Worm (Caenorhabditis elegans) whole organism, L1 larva: Measurements from ENCODE around the gene F49F1.17.
A peak's percentile ranks its signal among the peaks of the same experiment; 100 is the strongest.
"Not testable (repeated sequence)": the region's sequence is repeated elsewhere in the genome, so short reads cannot be mapped to it uniquely, and the experiment has no call there.

Experiments
- aha-1 ChIP-seq: fragments of 150-350 bp; optimal IDR thresholded peaks from 2 replicates; lab custom pipeline; 2014; ENCODE audit warnings: missing biosample characterization, missing genetic modification characterization
- ama-1 ChIP-seq: fragments of 150-350 bp; optimal IDR thresholded peaks from 2 replicates; lab custom pipeline; 2014
- ceh-63 ChIP-seq: fragments of 200-800 bp; sonication (Bioruptor generic); optimal IDR thresholded peaks from 2 replicates; lab custom pipeline; 2018; ENCODE audit warnings: mild to moderate bottlenecking, missing genetic modification characterization, missing compliant biosample characterization
- ceh-8 ChIP-seq: fragments of 200-800 bp; sonication (Bioruptor generic); optimal IDR thresholded peaks from 2 replicates; lab custom pipeline; 2018; ENCODE audit warnings: mild to moderate bottlenecking, missing genetic modification characterization, moderate library complexity, missing compliant biosample characterization
- ces-1 ChIP-seq: fragments of 150-350 bp; optimal IDR thresholded peaks from 2 replicates; lab custom pipeline; 2014; ENCODE audit warnings: missing biosample characterization, missing genetic modification reagents, missing genetic modification characterization
- dsc-1 ChIP-seq: sonication (generic microtip); optimal IDR thresholded peaks from 2 replicates; lab custom pipeline; 2016; ENCODE audit warnings: mild to moderate bottlenecking, missing genetic modification characterization, missing compliant biosample characterization
- efl-1 ChIP-seq, 4 experiments: fragments of 150-350 bp; optimal IDR thresholded peaks in 3 of 4; peaks in 1 of 4; 1 replicate in 1 of 4; 2 replicates in 3 of 4; lab custom pipeline; 2014; ENCODE audit warnings: missing biosample characterization in 2 of 4, missing genetic modification characterization in 2 of 4, missing genetic modification reagents in 2 of 4
- elt-2 ChIP-seq: sonication (generic microtip); optimal IDR thresholded peaks from 2 replicates; lab custom pipeline; 2016; ENCODE audit warnings: missing genetic modification characterization, mild to moderate bottlenecking, inconsistent platforms, missing compliant biosample characterization, missing genetic modification reagents
- fkh-10 ChIP-seq: sonication (generic microtip); optimal IDR thresholded peaks from 2 replicates; lab custom pipeline; 2017; ENCODE audit warnings: missing biosample characterization, missing genetic modification reagents, missing genetic modification characterization
- fkh-4 ChIP-seq: sonication (generic microtip); optimal IDR thresholded peaks from 2 replicates; lab custom pipeline; 2016; ENCODE audit warnings: missing compliant biosample characterization, missing genetic modification characterization, borderline replicate concordance
- fos-1 ChIP-seq: fragments of 150-350 bp; optimal IDR thresholded peaks from 2 replicates; lab custom pipeline; 2014; ENCODE audit warnings: missing biosample characterization, missing genetic modification characterization
- irx-1 ChIP-seq: sonication (generic microtip); optimal IDR thresholded peaks from 2 replicates; lab custom pipeline; 2016; ENCODE audit warnings: missing genetic modification characterization, missing compliant biosample characterization
- nhr-11 ChIP-seq: fragments of 150-350 bp; optimal IDR thresholded peaks from 2 replicates; lab custom pipeline; 2014; ENCODE audit warnings: missing biosample characterization, missing genetic modification characterization
- nhr-20 ChIP-seq: sonication (generic microtip); optimal IDR thresholded peaks from 2 replicates; lab custom pipeline; 2016; ENCODE audit warnings: mild to moderate bottlenecking, missing genetic modification characterization, missing compliant biosample characterization
- nhr-237 ChIP-seq: fragments of 150-350 bp; optimal IDR thresholded peaks from 2 replicates; lab custom pipeline; 2014; ENCODE audit warnings: missing biosample characterization, missing genetic modification characterization
- nhr-47 ChIP-seq: sonication (generic microtip); optimal IDR thresholded peaks from 2 replicates; lab custom pipeline; 2016; ENCODE audit warnings: mild to moderate bottlenecking, missing genetic modification characterization, moderate library complexity, missing compliant biosample characterization
- nhr-71 ChIP-seq: sonication (generic microtip); optimal IDR thresholded peaks from 2 replicates; lab custom pipeline; 2016; ENCODE audit warnings: mild to moderate bottlenecking, missing genetic modification characterization, moderate library complexity, missing compliant biosample characterization
- nhr-77 ChIP-seq: fragments of 150-350 bp; optimal IDR thresholded peaks from 2 replicates; lab custom pipeline; 2014; ENCODE audit warnings: missing biosample characterization, missing genetic modification characterization
- snpc-4 ChIP-seq: fragments of 150-350 bp; optimal IDR thresholded peaks from 2 replicates; lab custom pipeline; 2014; ENCODE audit warnings: missing biosample characterization, missing genetic modification characterization
- sptf-1 ChIP-seq: fragments of 150-350 bp; optimal IDR thresholded peaks from 2 replicates; lab custom pipeline; 2014; ENCODE audit warnings: missing biosample characterization, missing genetic modification characterization
- swsn-7 ChIP-seq: sonication (generic microtip); optimal IDR thresholded peaks from 2 replicates; lab custom pipeline; 2016; ENCODE audit warnings: missing genetic modification characterization, missing compliant biosample characterization
- tlp-1 ChIP-seq: fragments of 150-350 bp; optimal IDR thresholded peaks from 2 replicates; lab custom pipeline; 2014; ENCODE audit warnings: missing biosample characterization, missing genetic modification characterization
- unc-62 ChIP-seq: fragments of 150-350 bp; optimal IDR thresholded peaks from 2 replicates; lab custom pipeline; 2014; ENCODE audit warnings: missing biosample characterization, missing genetic modification reagents, missing genetic modification characterization
- unc-86 ChIP-seq: sonication (generic microtip); optimal IDR thresholded peaks from 2 replicates; lab custom pipeline; 2016; ENCODE audit warnings: missing genetic modification characterization, missing compliant biosample characterization
- zag-1 ChIP-seq: fragments of 150-350 bp; optimal IDR thresholded peaks from 2 replicates; lab custom pipeline; 2014; ENCODE audit warnings: missing biosample characterization, missing genetic modification characterization
- zip-4 ChIP-seq: fragments of 200-800 bp; sonication (Bioruptor generic); optimal IDR thresholded peaks from 2 replicates; lab custom pipeline; 2018; ENCODE audit warnings: mild to moderate bottlenecking, missing genetic modification characterization, moderate library complexity, missing compliant biosample characterization
- ztf-11 ChIP-seq, 2 experiments: sonication (generic microtip); optimal IDR thresholded peaks; 2 replicates each; lab custom pipeline; 2016 to 2017; ENCODE audit warnings: missing genetic modification characterization in 2 of 2, missing biosample characterization in 1 of 2, missing compliant biosample characterization in 1 of 2

The F49F1.17 gene

DNA sequence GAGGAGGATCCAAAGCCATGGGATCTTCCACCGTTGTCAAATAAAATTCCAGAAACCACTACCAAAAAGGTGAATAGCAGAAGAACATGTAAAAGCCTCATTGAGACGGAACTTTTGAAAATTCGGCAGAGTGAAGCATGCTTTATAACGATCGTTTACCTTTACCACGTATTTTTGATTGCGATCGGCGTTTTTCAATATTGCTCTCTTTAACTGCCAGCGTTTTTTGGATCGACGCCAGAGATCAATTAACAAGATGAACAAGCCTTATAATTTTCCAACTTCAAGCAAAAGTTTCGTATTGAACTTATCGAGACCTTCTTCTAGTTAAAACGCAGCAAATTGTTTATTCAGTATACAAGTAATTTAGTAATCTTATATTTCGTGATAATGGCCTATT is 3.4 kb upstream of the F49F1.17 start, which contains the start of gene F49F1.10 (continued):
- TF ChIP-seq zip-4 (GFP tag; lab: Kevin White, UChicago) (no peak), nhr-11 (tag; lab: Kevin White, UChicago) (no peak), ces-1 (GFP tag; lab: Kevin White, UChicago) (no peak)

ce11 chrIV:4137472-4137871 is 1.8 kb upstream of the F49F1.17 start, which contains the start of gene F49F1.9:
Gene F49F1.9, minus strand, starts transcription at chrIV:4137572.
- TF ChIP-seq ceh-63 (GFP tag; lab: Kevin White, UChicago), result no peak
- TF ChIP-seq nhr-47 (tag; lab: Kevin White, UChicago), result no peak
- TF ChIP-seq ztf-11 (tag; optimal IDR thresholded peaks at IDR 0.05; lab: Kevin White, UChicago), result no peak

- not testable (repeated sequence) for TF ChIP-seq aha-1; fkh-10; zip-4 (GFP tag; lab: Kevin White, UChicago)
Measured at ce11 chrIV:4125657-4126056, 10.0 kb downstream of the F49F1.17 start, which contains the start of gene F49F1.7. Gene F49F1.7, minus strand, starts transcription at chrIV:4125757.

DNA sequence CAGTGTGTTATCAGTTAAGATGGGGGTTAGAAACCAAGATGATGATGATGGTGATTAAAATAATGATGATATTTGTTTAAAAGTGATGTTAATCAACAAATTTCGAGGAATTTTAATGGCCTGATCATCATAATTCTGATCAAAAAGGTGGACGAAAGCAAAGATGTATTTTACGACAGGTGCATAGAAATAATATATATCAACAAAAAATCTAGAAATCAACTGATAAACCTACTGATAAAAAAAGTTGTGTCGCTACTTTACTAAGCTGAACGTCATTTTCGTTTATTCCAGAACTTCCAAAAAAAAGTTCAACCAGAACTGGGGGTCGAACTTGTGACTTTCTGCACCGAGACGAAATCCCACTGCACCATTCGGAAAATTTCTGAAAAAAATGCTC is 12.6 kb downstream of the F49F1.17 start, which contains the start of gene mul-1:
TSS of gene mul-1 (minus strand) at position 84 of the 400 bp plus-strand sequence.
- TF ChIP-seq elt-2 (tag; lab: Kevin White, UChicago), result peak; percentile 59
- TF ChIP-seq efl-1 (optimal IDR thresholded peaks at IDR 0.05; lab: Kevin White, UChicago), result no peak
- peak in 1 of 2 experiments; percentile 37 for TF ChIP-seq efl-1 (GFP tag; optimal IDR thresholded peaks at IDR 0.05 in 1 of 2; lab: Kevin White, UChicago)
- TF ChIP-seq nhr-237 (tag; lab: Kevin White, UChicago), result no peak

- TF ChIP-seq elt-2 (tag; lab: Kevin White, UChicago) (peak; percentile 79), nhr-71 (no peak)
- TF ChIP-seq, all 84 proteins: peak for 1
Measured at ce11 chrIV:4121055-4121454, 14.6 kb downstream of the F49F1.17 start.

- TF ChIP-seq nhr-47 (tag; lab: Kevin White, UChicago) (no peak), elt-2 (tag; lab: Kevin White, UChicago) (peak; percentile 69)
- TF ChIP-seq, all 84 proteins: peak for 1
Measured at ce11 chrIV:4120263-4120662, 15.4 kb downstream of the F49F1.17 start, which contains the start of gene F49F1.5. Gene F49F1.5, minus strand, starts transcription at chrIV:4120415.

ce11 chrIV:4117432-4117831 is 18.2 kb downstream of the F49F1.17 start, which contains the start of gene drd-50:
Gene drd-50, plus strand, starts transcription at chrIV:4117732.
- TF ChIP-seq irx-1 (tag; lab: Kevin White, UChicago) (no peak), tlp-1 (no peak), elt-2 (tag; lab: Kevin White, UChicago) (peak; percentile 38), ceh-8 (GFP tag; lab: Kevin White, UChicago) (no peak)

DNA sequence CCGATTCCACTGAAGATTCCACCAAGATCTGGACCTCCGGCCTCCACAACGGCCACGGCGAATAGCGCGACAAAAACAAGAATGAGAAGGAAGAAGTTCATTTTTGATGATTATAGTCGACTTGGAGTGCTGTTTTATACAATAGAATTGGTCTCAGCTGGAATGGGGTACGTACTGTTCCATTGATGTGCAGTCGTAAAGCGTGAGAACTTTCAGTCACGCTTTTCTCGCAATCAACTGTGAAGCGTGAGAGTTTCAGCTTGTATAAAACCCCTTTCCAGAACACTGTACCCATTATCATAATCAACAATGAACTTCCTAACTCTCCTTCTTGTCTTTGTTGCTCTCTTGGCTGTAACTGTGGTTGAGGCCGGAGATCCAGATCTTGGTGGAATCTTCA is 20.0 kb downstream of the F49F1.17 start, which contains the start of the genes F49F1.4 and F49F1.2:
TSS of gene F49F1.4 (minus strand) at position 101 of the 400 bp plus-strand sequence.
TSS of gene F49F1.2 (plus strand) at position 310 of the 400 bp plus-strand sequence.
- no peak for TF ChIP-seq unc-86 (tag; lab: Kevin White, UChicago)
- TF ChIP-seq fkh-4, result no peak
- TF ChIP-seq ces-1 (GFP tag; lab: Kevin White, UChicago), result no peak
- no peak for TF ChIP-seq nhr-11 (tag; lab: Kevin White, UChicago)
- no peak for TF ChIP-seq unc-62
- TF ChIP-seq zag-1, result no peak
- no peak for TF ChIP-seq dsc-1 (tag; lab: Kevin White, UChicago)
- no peak for TF ChIP-seq zip-4 (GFP tag; lab: Kevin White, UChicago)
- TF ChIP-seq snpc-4 (tag; lab: Kevin White, UChicago), result no peak
- TF ChIP-seq nhr-20 (tag; lab: Kevin White, UChicago), result no peak
- no peak for TF ChIP-seq nhr-77 (tag; lab: Kevin White, UChicago)
- TF ChIP-seq nhr-237 (tag; lab: Kevin White, UChicago), result no peak
- no peak for TF ChIP-seq ama-1
- TF ChIP-seq fos-1, result no peak
- TF ChIP-seq irx-1 (tag; lab: Kevin White, UChicago), result no peak
- TF ChIP-seq sptf-1 (tag; lab: Kevin White, UChicago), result no peak
- no peak for TF ChIP-seq swsn-7 (tag; lab: Kevin White, UChicago)
